Fruit fly (Drosophila melanogaster): ENCODE measurements around the gene Ets21C.
A peak's percentile ranks its signal among the peaks of the same experiment; 100 is the strongest.

Gene Ets21C

dm6 chr2L:506443-506842 is 46.3 kb downstream of the Ets21C start:
- TF ChIP-seq noc (tag; optimal IDR thresholded peaks at IDR 0.05): no peak

DNA sequence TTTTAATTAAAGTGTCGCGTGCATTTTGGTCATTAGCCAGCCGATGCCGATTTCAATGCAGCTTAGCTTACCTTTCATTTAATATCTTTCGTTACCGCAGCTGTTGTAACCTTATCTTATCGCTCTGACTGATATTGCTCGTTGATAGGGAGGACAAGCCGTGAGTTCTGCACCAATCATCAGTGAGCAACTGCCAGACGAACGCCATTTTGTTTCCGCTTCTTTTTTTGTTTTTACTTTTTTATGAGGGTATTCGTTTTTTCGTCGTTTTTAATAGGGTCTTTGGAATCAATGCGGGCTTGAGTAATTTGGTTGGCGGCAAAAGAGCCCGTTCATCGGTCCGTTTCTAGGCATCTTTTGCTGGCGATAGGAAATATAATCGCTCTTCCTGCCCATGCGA is 47.7 kb downstream of the Ets21C start:
- no peak for TF ChIP-seq noc (tag; optimal IDR thresholded peaks at IDR 0.05)

DNA sequence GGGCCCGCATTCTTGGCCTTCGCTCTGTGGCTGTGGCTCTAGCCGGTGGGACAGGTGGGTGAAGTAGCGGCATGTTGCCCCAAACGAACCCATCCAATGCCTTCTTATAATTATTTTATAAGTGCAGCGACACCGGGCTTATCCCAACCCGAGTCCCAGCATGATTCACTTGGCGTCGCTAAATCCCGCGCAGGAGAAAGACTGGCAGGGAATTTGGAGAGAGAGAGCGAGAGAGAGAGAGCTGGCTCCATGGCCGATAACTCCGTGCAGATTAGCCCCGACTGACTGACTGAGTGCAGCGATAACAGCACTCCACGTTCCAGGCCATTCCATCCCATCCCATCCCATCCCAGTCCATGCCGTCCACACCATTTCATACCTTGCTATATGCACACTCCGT is 51.1 kb downstream of the Ets21C start:
- no peak for TF ChIP-seq noc (tag; optimal IDR thresholded peaks at IDR 0.05)

DNA sequence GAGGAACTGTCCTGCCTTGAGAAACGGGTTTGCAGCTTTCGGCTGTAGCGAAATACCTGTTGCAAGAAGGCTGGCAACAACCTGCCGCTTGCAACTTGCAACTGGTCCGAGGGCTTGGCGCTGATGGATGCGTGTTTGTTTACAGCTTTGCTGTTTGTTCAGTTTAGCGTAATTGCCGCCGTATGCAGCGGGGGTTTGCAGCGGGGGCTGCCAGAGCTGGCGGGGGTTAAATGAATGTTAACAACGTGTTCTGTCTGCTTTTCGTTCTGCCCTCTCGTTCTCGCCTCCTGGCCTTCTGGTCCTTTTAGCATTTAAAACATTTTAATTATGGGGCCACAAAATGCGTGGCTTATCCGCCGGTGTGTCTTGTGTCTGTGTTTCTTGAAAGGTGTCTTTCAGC is 52.8 kb downstream of the Ets21C start:
- TF ChIP-seq noc (tag; optimal IDR thresholded peaks at IDR 0.05): no peak

DNA sequence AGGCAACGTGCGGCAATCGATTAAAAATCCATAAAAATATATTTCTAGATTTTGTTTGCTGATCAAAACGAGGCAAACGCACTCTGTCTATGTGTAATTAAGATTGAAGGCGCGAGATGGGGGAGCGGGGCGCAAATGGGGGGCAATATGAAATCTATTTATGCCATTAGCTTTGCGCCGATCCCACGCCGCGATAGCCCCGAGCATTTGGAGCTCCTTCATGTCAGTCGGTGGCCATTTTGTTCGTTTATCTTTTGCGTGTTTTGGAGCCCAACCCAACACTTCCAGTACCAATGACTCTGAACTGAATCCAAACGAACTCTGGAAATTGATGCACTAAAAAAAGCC is 54.3 kb downstream of the Ets21C start:
- TF ChIP-seq noc (tag; optimal IDR thresholded peaks at IDR 0.05): no peak

dm6 chr2L:497657-498473 is 54.9 kb downstream of the Ets21C start:
- TF ChIP-seq noc (tag; optimal IDR thresholded peaks at IDR 0.05): peak; percentile 7

DNA sequence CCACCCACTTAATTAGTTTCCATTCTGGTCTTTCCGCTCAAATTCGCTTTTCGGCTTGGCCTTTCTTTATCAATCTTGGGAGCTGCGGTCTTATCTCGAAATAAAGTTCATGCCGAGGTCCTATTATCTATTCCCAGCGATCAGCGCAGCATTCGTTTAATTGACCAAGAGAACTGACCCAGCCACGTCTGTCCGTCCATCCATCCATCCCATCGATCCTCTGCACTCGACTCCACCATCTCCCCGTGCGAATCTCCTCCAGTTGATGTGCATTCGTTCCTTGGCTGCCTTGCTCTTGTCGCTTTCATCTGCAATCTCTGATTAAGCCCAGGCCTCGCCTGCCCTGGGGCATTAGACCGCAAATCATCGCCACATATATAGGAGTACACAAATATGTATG is 55.9 kb downstream of the Ets21C start:
- no peak for TF ChIP-seq noc (tag; optimal IDR thresholded peaks at IDR 0.05)

DNA sequence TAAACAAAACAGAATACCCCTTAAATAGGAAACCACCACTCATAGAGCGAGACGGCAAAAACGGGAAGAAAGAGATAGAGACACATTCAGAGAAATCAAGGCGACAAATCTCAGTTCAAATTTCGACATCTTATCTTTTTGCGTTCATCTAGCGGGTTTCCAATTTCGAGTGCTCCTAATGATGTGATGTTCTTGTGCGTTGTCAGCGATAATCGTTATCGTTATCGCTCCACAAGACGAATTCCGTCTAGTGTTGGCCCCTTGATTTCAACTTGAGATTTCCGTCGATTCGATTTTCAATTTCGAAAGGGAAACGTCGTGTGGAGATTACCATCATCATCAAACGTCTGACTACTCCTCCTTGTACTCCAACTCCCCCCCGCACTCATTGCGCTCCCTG is 56.3 kb downstream of the Ets21C start:
- TF ChIP-seq noc (tag; optimal IDR thresholded peaks at IDR 0.05): no peak

DNA sequence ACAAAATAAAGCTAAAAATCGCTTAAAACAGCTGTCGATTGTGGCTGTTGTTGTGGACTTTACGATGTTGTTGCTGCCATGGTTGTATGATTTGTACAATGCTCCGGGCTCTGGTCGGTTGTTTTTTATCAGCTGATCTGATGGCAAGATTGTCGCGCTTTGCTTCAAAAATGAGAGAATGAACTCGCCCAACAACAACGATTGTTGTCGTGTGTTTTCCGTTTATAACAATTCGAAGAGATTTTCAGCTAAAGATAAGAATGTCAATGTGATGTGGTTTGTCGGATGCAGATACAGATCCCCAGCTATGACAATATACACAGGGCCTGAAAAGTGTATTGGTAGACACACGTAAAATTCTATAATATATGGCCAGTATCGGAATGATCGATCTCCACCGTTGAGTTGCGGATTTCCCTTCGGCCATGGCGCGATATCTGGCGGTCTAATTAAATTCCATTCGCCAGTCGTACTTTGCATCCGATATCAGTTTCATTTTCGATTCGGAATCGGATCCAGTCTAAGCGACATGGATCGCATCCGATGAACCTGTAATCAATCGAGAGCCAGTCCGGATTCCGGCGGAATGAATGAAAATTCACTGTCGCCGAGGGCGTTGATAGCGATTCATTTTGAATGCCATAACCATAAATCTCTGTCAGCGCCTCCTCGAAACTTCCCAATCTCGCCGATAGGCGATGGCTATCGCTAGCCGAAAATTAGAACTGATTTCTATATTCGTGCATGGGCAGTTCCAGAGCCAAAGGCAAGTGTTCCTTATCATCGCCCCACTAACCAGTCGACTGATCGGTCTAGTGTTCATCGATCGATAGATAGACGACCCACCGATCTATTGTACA is 57.1 kb downstream of the Ets21C start:
- TF ChIP-seq noc (tag; optimal IDR thresholded peaks at IDR 0.05): peak; percentile 55

Measured in whole organism, larva.